Fruit fly (Drosophila melanogaster) ovary, adult (tissue): ENCODE data around the gene CG5953.

ENCODE experiments used
- CG17801 ChIP-seq: fragments of 200-800 bp; optimal IDR thresholded peaks from 2 replicates; lab custom pipeline; 2019; ENCODE audit warnings: missing biosample characterization, mild to moderate bottlenecking, missing genetic modification characterization, moderate library complexity; ENCODE audit not compliant: partially characterized antibody

CG5953 gene

dm6 chr2L:16532702-16533385, at the start of gene CG5953:
TSS of gene CG5953 (minus strand) at chr2L:16532877.
- peak; percentile 91 for TF ChIP-seq CG17801 (GFP tag; lab: Kevin White, UChicago)

dm6 chr2L:16562379-16562778, 29.7 kb upstream of the CG5953 start:
- no peak for TF ChIP-seq CG17801 (GFP tag; lab: Kevin White, UChicago)

- TF ChIP-seq CG17801 (GFP tag; lab: Kevin White, UChicago): no peak
Measured at dm6 chr2L:16559919-16560318, 27.2 kb upstream of the CG5953 start.

- TF ChIP-seq CG17801 (GFP tag; lab: Kevin White, UChicago): no peak
Measured at dm6 chr2L:16549859-16550258, 17.2 kb upstream of the CG5953 start, which contains the start of gene CG5968. TSS of gene CG5968 (minus strand) at chr2L:16549959.

- no peak for TF ChIP-seq CG17801 (GFP tag; lab: Kevin White, UChicago)
Measured at dm6 chr2L:16548418-16549108, 15.9 kb upstream of the CG5953 start.

- no peak for TF ChIP-seq CG17801 (GFP tag; lab: Kevin White, UChicago)
Measured at dm6 chr2L:16547652-16548417, 15.2 kb upstream of the CG5953 start.

dm6 chr2L:16545772-16546171, 13.1 kb upstream of the CG5953 start:
- peak; percentile 84 for TF ChIP-seq CG17801 (GFP tag; lab: Kevin White, UChicago)

dm6 chr2L:16544563-16545066, 11.9 kb upstream of the CG5953 start, which contains the start of gene mtgo:
TSS of gene mtgo (plus strand) at chr2L:16545016.
- TF ChIP-seq CG17801 (GFP tag; lab: Kevin White, UChicago): no peak

- no peak for TF ChIP-seq CG17801 (GFP tag; lab: Kevin White, UChicago)
Measured at dm6 chr2L:16543894-16544293, 11.2 kb upstream of the CG5953 start.

- no peak for TF ChIP-seq CG17801 (GFP tag; lab: Kevin White, UChicago)
Measured at dm6 chr2L:16542997-16543593, 10.4 kb upstream of the CG5953 start.

dm6 chr2L:16542246-16542645, 9.6 kb upstream of the CG5953 start, which contains the start of gene CG31816:
TSS of gene CG31816 (plus strand) at chr2L:16542546.
- TF ChIP-seq CG17801 (GFP tag; lab: Kevin White, UChicago): no peak

dm6 chr2L:16541733-16542132, 9.1 kb upstream of the CG5953 start:
- no peak for TF ChIP-seq CG17801 (GFP tag; lab: Kevin White, UChicago)

- TF ChIP-seq CG17801 (GFP tag; lab: Kevin White, UChicago): no peak
Measured at dm6 chr2L:16541318-16541717, 8.6 kb upstream of the CG5953 start.

dm6 chr2L:16540773-16541172, 8.1 kb upstream of the CG5953 start:
- no peak for TF ChIP-seq CG17801 (GFP tag; lab: Kevin White, UChicago)

- peak; percentile 89 for TF ChIP-seq CG17801 (GFP tag; lab: Kevin White, UChicago)
Measured at dm6 chr2L:16538931-16539330, 6.3 kb upstream of the CG5953 start.
